Fruit fly (Drosophila melanogaster) whole organism, embryonic: ENCODE data around the gene Amun.

ENCODE experiments used
- Aef1 ChIP-seq: fragments of 200-800 bp; sonication (Bioruptor generic); IDR thresholded peaks from 3 replicates; pipeline ENCODE4 v1.3.6; 2022; ENCODE audit warnings: missing biosample characterization, missing genetic modification characterization
- CG2199 ChIP-seq: fragments of 200-800 bp; sonication (Bioruptor generic); IDR thresholded peaks from 3 replicates; pipeline ENCODE4 v1.3.6; 2022; ENCODE audit warnings: missing biosample characterization, missing genetic modification characterization
- CG43689 ChIP-seq: fragments of 200-800 bp; sonication (Bioruptor generic); IDR thresholded peaks from 2 replicates; pipeline ENCODE4 v1.3.6; 2022; ENCODE audit warnings: missing biosample characterization, missing genetic modification characterization
- CG6654 ChIP-seq: fragments of 200-800 bp; sonication (Bioruptor generic); optimal IDR thresholded peaks from 2 replicates; lab custom pipeline; 2017; ENCODE audit warnings: missing biosample characterization, mild to moderate bottlenecking, missing genetic modification characterization
- CG8478 ChIP-seq: fragments of >200 bp; optimal IDR thresholded peaks from 2 replicates; lab custom pipeline; 2018
- CG9727 ChIP-seq: fragments of 200-800 bp; sonication (Bioruptor generic); optimal IDR thresholded peaks from 3 replicates; lab custom pipeline; 2017; ENCODE audit warnings: missing biosample characterization, mild to moderate bottlenecking, missing genetic modification characterization
- Dbx ChIP-seq: fragments of 200-800 bp; sonication (Bioruptor generic); IDR thresholded peaks from 3 replicates; pipeline ENCODE4 v1.3.6; 2022; ENCODE audit warnings: missing biosample characterization, missing genetic modification characterization
- Deaf1 ChIP-seq: fragments of 200-800 bp; optimal IDR thresholded peaks from 3 replicates; lab custom pipeline; 2019; ENCODE audit warnings: missing biosample characterization, mild to moderate bottlenecking, missing genetic modification characterization, moderate library complexity
- Ets65A ChIP-seq: fragments of 200-800 bp; sonication (Bioruptor generic); peaks from one replicate; lab custom pipeline; 2016; ENCODE audit warnings: missing biosample characterization, missing genetic modification characterization
- HmgZ ChIP-seq: fragments of 200-800 bp; sonication (Bioruptor generic); optimal IDR thresholded peaks from 2 replicates; lab custom pipeline; 2018; ENCODE audit warnings: missing biosample characterization, mild to moderate bottlenecking, missing genetic modification characterization
- Nf-YB ChIP-seq: fragments of 200-800 bp; sonication (Bioruptor generic); optimal IDR thresholded peaks from 3 replicates; lab custom pipeline; 2019; ENCODE audit warnings: missing biosample characterization, mild to moderate bottlenecking, missing genetic modification characterization, moderate library complexity
- Optix ChIP-seq: fragments of 200-800 bp; sonication (Bioruptor generic); IDR thresholded peaks from 3 replicates; pipeline ENCODE4 v1.3.6; 2022; ENCODE audit warnings: missing biosample characterization, missing genetic modification characterization
- Rx ChIP-seq: fragments of 200-800 bp; sonication (Bioruptor generic); IDR thresholded peaks from 2 replicates; pipeline ENCODE4 v1.3.6; 2022; ENCODE audit warnings: missing biosample characterization, missing genetic modification characterization
- Trl ChIP-seq, 3 experiments: fragments of >200 bp in 2 of 3; fragments of 200-800 bp in 1 of 3; sonication (Bioruptor generic) in 1 of 3; optimal IDR thresholded peaks; 2 replicates in 1 of 3; 3 replicates in 2 of 3; lab custom pipeline; 2016 to 2017; ENCODE audit warnings: missing biosample characterization in 1 of 3, missing genetic modification characterization in 1 of 3
- Xbp1 ChIP-seq: fragments of 200-800 bp; sonication (Bioruptor generic); optimal IDR thresholded peaks from 3 replicates; lab custom pipeline; 2016; ENCODE audit warnings: missing biosample characterization, mild to moderate bottlenecking, missing genetic modification characterization
- abd-A ChIP-seq: fragments of 200-800 bp; sonication (Bioruptor generic); optimal IDR thresholded peaks from 3 replicates; lab custom pipeline; 2019; ENCODE audit warnings: missing biosample characterization, mild to moderate bottlenecking, missing genetic modification characterization, moderate library complexity
- ase ChIP-seq: fragments of 200-800 bp; sonication (Bioruptor generic); IDR thresholded peaks from 3 replicates; pipeline ENCODE4 v1.3.6; 2022; ENCODE audit warnings: missing biosample characterization, missing genetic modification characterization
- ash1 ChIP-seq: fragments of 200-800 bp; sonication (Bioruptor generic); optimal IDR thresholded peaks from 2 replicates; lab custom pipeline; 2018; ENCODE audit warnings: missing biosample characterization, mild to moderate bottlenecking, missing genetic modification characterization
- bbx ChIP-seq: fragments of 200-800 bp; sonication (Bioruptor generic); IDR thresholded peaks from 2 replicates; pipeline ENCODE4 v1.3.6; 2022; ENCODE audit warnings: missing biosample characterization, missing genetic modification characterization; ENCODE audit not compliant: partially characterized antibody
- cg ChIP-seq: fragments of 200-800 bp; sonication (Bioruptor generic); optimal IDR thresholded peaks from 3 replicates; lab custom pipeline; 2019; ENCODE audit warnings: missing biosample characterization, mild to moderate bottlenecking, missing genetic modification characterization, moderate library complexity
- corto ChIP-seq: fragments of 200-800 bp; sonication (Bioruptor generic); optimal IDR thresholded peaks from 2 replicates; lab custom pipeline; 2016; ENCODE audit warnings: missing biosample characterization, mild to moderate bottlenecking, missing genetic modification characterization, moderate library complexity
- grn ChIP-seq: fragments of 200-800 bp; sonication (Bioruptor generic); optimal IDR thresholded peaks from 3 replicates; lab custom pipeline; 2017; ENCODE audit warnings: missing biosample characterization, missing genetic modification characterization
- hkb ChIP-seq, 2 experiments: fragments of 200-800 bp in 1 of 2; fragments of >200 bp in 1 of 2; sonication (Bioruptor generic) in 1 of 2; IDR thresholded peaks in 1 of 2; optimal IDR thresholded peaks in 1 of 2; 2 replicates each; pipeline versions ENCODE4 v1.3.6 to Lab custom; 2017 to 2022; ENCODE audit warnings: missing biosample characterization in 1 of 2, missing genetic modification characterization in 1 of 2
- jigr1 ChIP-seq: fragments of 200-800 bp; sonication (Bioruptor generic); IDR thresholded peaks from 3 replicates; pipeline ENCODE4 v1.3.6; 2022; ENCODE audit warnings: missing biosample characterization, missing genetic modification characterization
- lbe ChIP-seq: fragments of 200-800 bp; sonication (Bioruptor generic); optimal IDR thresholded peaks from 2 replicates; lab custom pipeline; 2016; ENCODE audit warnings: missing biosample characterization, mild to moderate bottlenecking, missing genetic modification characterization
- mam ChIP-seq: fragments of 200-800 bp; sonication (Bioruptor generic); optimal IDR thresholded peaks from 3 replicates; lab custom pipeline; 2016; ENCODE audit warnings: missing biosample characterization, missing genetic modification characterization
- nerfin-2 ChIP-seq: fragments of 200-800 bp; sonication (Bioruptor generic); IDR thresholded peaks from 2 replicates; pipeline ENCODE4 v1.3.6; 2022; ENCODE audit warnings: missing biosample characterization, missing genetic modification characterization; ENCODE audit not compliant: partially characterized antibody
- pfk ChIP-seq: fragments of 200-800 bp; sonication (Bioruptor generic); optimal IDR thresholded peaks from 2 replicates; lab custom pipeline; 2018; ENCODE audit warnings: missing biosample characterization, mild to moderate bottlenecking, missing genetic modification characterization, moderate library complexity
- pros ChIP-seq: fragments of 200-800 bp; sonication (Bioruptor generic); optimal IDR thresholded peaks from 3 replicates; lab custom pipeline; 2019; ENCODE audit warnings: missing biosample characterization, mild to moderate bottlenecking, missing genetic modification characterization, moderate library complexity
- sens ChIP-seq: fragments of 200-800 bp; sonication (Bioruptor generic); peaks from one replicate; lab custom pipeline; 2016; ENCODE audit warnings: missing biosample characterization, missing genetic modification characterization
- seq ChIP-seq: fragments of 200-800 bp; sonication (Bioruptor generic); IDR thresholded peaks from 2 replicates; pipeline ENCODE4 v1.3.6; 2022; ENCODE audit warnings: missing biosample characterization, missing genetic modification characterization
- slou ChIP-seq: fragments of 200-800 bp; sonication (Bioruptor generic); optimal IDR thresholded peaks from 3 replicates; lab custom pipeline; 2016; ENCODE audit warnings: missing biosample characterization, missing genetic modification characterization
- sna ChIP-seq: fragments of 200-800 bp; sonication (Bioruptor generic); IDR thresholded peaks from 2 replicates; pipeline ENCODE4 v1.3.6; 2022; ENCODE audit warnings: missing biosample characterization, missing genetic modification characterization; ENCODE audit not compliant: partially characterized antibody
- ssp ChIP-seq: fragments of 200-800 bp; sonication (Bioruptor generic); IDR thresholded peaks from 2 replicates; pipeline ENCODE4 v1.3.6; 2022; ENCODE audit warnings: missing biosample characterization, missing genetic modification characterization
- sug ChIP-seq: fragments of 200-800 bp; optimal IDR thresholded peaks from 2 replicates; lab custom pipeline; 2019; ENCODE audit warnings: missing biosample characterization, mild to moderate bottlenecking, missing genetic modification characterization, moderate library complexity
- tll ChIP-seq, 2 experiments: fragments of 200-800 bp in 1 of 2; fragments of >200 bp in 1 of 2; sonication (Bioruptor generic) in 1 of 2; optimal IDR thresholded peaks; 2 replicates each; lab custom pipeline; 2017 to 2019; ENCODE audit warnings: missing biosample characterization in 2 of 2, missing genetic modification characterization in 2 of 2, mild to moderate bottlenecking in 1 of 2, moderate library complexity in 1 of 2
- trem ChIP-seq: fragments of 200-800 bp; optimal IDR thresholded peaks from 3 replicates; lab custom pipeline; 2019; ENCODE audit warnings: missing biosample characterization, mild to moderate bottlenecking, missing genetic modification characterization, moderate library complexity
- zen ChIP-seq: fragments of 200-800 bp; sonication (Bioruptor generic); optimal IDR thresholded peaks from 3 replicates; lab custom pipeline; 2018; ENCODE audit warnings: missing biosample characterization, mild to moderate bottlenecking, missing genetic modification characterization, moderate library complexity

Amun gene

DNA sequence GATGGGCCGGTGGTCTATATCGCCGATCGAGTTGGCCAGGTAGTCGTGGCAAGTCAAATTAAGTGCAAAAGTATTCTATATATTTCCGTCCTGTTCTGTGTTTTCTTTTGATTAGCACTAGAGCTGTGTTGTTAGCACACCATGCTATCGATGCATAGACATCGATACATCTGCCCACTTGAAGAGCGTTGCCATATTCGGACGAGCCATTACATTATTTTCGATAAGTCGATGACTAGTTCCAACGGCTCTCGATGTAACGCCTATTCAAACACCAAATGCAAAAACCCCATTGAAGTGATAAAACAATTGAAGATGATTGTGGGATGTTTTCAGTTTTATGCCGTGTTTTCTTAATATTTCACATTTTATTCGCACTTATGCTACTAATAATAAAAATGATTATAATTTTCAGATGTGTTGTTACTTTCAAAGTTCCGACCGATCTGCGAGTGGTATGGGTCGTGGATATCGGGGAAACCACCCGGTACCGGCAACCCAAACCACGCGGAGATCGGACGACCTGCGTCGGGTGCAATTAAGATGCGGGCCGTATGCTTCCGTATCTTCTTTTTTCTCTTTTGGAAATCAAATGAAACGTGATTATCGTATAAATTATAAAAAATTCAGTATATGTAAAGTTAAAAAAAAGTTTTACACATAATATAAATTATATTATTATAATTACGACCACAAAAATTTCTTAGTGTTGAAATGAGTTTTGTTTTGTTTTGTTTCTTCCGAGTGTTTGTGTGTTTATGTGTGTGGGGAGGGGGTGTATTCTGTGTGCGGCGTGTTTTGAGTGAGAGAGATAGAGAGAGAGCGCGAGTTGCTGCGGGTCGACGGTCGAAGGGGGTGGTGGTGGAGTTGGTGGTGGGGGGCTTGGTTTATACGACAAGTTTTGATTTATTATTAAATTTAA is 5.3 kb downstream of the Amun start, which contains the start of gene FucT6 (continued):
- TF ChIP-seq Rx (GFP tag; lab: Robert Waterston, UW), result no peak

DNA sequence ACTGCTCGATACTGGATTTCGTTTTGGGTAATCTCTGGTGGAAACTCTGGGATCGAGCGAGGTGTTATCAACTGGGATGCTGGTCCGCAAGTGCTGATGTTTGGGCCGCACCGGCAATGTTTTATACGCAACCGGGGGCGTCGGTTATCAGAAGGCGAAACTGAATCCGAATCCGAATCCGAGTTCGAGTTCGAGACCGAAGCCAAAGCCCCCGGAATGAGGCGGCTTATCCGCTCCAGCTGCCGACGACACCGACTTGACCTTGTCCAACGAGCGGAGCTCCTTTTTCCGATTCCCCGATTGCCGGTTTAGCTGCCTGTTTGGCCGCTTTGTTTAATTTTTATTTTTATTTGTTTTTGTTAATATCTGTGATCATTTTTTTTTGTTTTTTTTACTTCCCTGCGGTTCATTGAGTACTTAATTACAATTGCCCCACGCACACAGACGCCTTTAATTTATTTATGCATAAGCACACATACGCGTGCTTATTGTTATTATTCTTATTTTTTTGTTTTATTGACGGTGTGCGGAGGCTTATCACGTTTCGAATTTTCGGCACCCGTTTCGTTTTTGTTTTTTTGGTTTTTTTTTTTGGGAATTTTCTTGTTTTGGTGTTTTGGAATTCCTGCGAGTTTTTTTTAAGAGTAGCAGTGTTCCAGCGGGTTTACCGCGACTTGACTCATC is 10.3 kb downstream of the Amun start, which contains the start of gene CG2444:
Gene CG2444 (minus strand): TSS at position 372 of the 684 bp plus-strand sequence.
- no peak for TF ChIP-seq pros (GFP tag; lab: Kevin White, UChicago)
- TF ChIP-seq seq, result no peak
- no peak for TF ChIP-seq mam (GFP tag; lab: Kevin White, UChicago)
- peak; percentile 13 for TF ChIP-seq sug (tag; lab: Kevin White, UChicago)
- TF ChIP-seq CG43689, result no peak
- peak; percentile 57 for TF ChIP-seq Deaf1 (tag; lab: Kevin White, UChicago)
- peak; percentile 55 for TF ChIP-seq lbe (GFP tag; lab: Kevin White, UChicago)
- TF ChIP-seq cg (GFP tag; lab: Kevin White, UChicago), result peak; percentile 6
- no peak for TF ChIP-seq pfk (GFP tag; lab: Kevin White, UChicago)

- no peak for TF ChIP-seq jigr1 (GFP tag; lab: Robert Waterston, UW)
- peak; percentile 45 for TF ChIP-seq Ets65A (GFP tag; lab: Kevin White, UChicago)
- TF ChIP-seq CG8478 (lab: Kevin White, UChicago), result peak; percentile 64
- TF ChIP-seq sna (GFP tag; lab: Robert Waterston, UW), result 0 out of 2 replicates have a peak, but pooled peaks have one; percentile 16
- no peak for TF ChIP-seq CG9727 (GFP tag; lab: Kevin White, UChicago)
Measured at dm6 chrX:11700765-11701164, 14.6 kb downstream of the Amun start.

DNA sequence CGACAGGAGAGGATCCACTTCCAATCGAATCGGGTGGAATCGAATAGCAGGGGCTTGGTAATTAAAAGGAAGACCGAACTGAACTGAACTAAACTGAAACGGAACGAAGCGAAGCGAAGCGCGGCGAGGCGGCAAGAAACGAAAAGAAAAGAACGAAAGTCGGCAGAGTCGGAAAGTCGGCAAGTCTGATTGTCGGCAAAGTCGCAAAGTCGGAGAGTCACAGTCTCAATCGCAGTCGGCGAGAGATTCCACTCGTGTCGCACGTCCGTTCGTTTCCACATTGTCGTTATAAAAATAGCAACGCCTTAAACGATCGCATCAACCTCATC is 19.5 kb downstream of the Amun start:
- peak; percentile 44 for TF ChIP-seq sens (GFP tag; lab: Kevin White, UChicago)
- peak in 1 of 2 experiments; percentile 4 for TF ChIP-seq tll (GFP tag; optimal IDR thresholded peaks at IDR 0.05; lab: Kevin White, UChicago)
- TF ChIP-seq CG2199 (GFP tag; lab: Robert Waterston, UW), result 0 out of 3 replicates have a peak, but pooled peaks have one; percentile 54
- peak; percentile 88 for TF ChIP-seq Deaf1 (tag; lab: Kevin White, UChicago)
- no peak for TF ChIP-seq zen (tag; lab: Kevin White, UChicago)
- 0 out of 2 replicates have a peak, but pooled peaks have one; percentile 16 for TF ChIP-seq bbx
- no peak for TF ChIP-seq trem (tag; lab: Kevin White, UChicago)
- TF ChIP-seq Trl (optimal IDR thresholded peaks at IDR 0.05; lab: Kevin White, UChicago), result peak in 1 of 2 experiments; percentile 18
- TF ChIP-seq Trl (GFP tag; optimal IDR thresholded peaks at IDR 0.05; lab: Kevin White, UChicago), result no peak
- TF ChIP-seq ase, result no peak
- no peak for TF ChIP-seq nerfin-2 (GFP tag; lab: Robert Waterston, UW)
- TF ChIP-seq pfk (GFP tag; lab: Kevin White, UChicago), result peak; percentile 92
- TF ChIP-seq hkb (optimal IDR thresholded peaks at IDR 0.05; lab: Kevin White, UChicago), result no peak
- 0 out of 2 replicates have a peak, but pooled peaks have one; percentile 12 for TF ChIP-seq hkb (GFP tag; IDR thresholded peaks at IDR 0.05; lab: Robert Waterston, UW)
- TF ChIP-seq, all 482 proteins: peak for 8

DNA sequence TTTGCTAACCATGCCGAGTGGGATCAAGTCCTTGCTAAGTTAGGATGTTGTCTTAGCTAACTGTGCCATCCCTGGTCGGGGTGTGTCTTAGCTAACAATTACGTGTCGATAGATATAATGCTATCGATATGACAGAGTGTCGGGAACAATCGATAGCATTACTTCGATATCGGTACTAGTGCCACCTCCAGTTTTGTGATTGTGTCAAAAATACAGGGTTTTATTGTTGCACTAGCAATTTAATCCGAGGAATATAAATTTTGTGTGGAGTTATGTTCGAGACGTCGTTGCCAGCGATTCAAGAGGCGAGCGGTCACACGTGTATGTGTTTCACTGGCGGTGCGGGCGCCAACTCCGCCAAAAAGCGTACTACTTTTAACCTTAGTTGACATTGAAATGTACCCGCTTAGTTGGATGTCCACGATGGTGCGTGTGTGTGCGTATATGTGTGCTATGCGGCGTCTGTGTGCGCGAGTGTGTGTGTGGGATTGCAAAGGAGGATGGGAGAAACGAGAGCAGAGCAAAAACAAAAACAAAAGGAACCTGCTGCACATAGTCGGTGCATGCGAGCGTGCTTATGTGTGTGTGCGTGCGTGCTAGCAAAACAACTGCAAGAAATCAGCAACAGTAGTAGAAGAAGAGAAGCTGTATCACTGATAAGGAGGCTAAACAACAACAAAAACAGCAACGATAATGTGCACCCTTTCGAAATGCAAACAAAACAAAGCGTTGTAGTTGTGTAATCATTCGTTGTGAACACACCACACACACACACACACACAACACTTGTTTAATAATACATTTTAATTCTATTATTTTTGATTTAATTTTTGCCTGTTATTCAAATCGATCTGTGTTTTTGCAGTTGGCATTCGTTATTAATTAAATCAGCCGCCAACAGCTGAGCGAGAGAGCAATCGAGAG is 20.1 kb downstream of the Amun start, which contains the start of gene PhKgamma:
Gene PhKgamma (plus strand): TSS at position 179 of the 924 bp plus-strand sequence.
- peak; percentile 78 for TF ChIP-seq HmgZ (tag; lab: Kevin White, UChicago)
- peak; percentile 99 for TF ChIP-seq Xbp1
- TF ChIP-seq Optix, result no peak
- peak; percentile 3 for TF ChIP-seq grn (GFP tag; lab: Kevin White, UChicago)
- TF ChIP-seq slou (GFP tag; lab: Kevin White, UChicago), result peak; percentile 15
- TF ChIP-seq CG6654 (GFP tag; lab: Kevin White, UChicago), result no peak
- TF ChIP-seq Aef1 (GFP tag; lab: Robert Waterston, UW), result no peak
- peak; percentile 36; the same call in 1 of the 3 replicates for TF ChIP-seq Dbx (GFP tag; lab: Robert Waterston, UW)
- TF ChIP-seq abd-A (tag; lab: Kevin White, UChicago), result no peak
- no peak for TF ChIP-seq corto (GFP tag; lab: Kevin White, UChicago)
- peak; percentile 10 for TF ChIP-seq Nf-YB (GFP tag; lab: Kevin White, UChicago)
- no peak for TF ChIP-seq ash1 (GFP tag; lab: Kevin White, UChicago)
- TF ChIP-seq ssp, result no peak
